Worm (Caenorhabditis elegans): ENCODE measurements around the gene cnnm-3.

cnnm-3 gene

DNA sequence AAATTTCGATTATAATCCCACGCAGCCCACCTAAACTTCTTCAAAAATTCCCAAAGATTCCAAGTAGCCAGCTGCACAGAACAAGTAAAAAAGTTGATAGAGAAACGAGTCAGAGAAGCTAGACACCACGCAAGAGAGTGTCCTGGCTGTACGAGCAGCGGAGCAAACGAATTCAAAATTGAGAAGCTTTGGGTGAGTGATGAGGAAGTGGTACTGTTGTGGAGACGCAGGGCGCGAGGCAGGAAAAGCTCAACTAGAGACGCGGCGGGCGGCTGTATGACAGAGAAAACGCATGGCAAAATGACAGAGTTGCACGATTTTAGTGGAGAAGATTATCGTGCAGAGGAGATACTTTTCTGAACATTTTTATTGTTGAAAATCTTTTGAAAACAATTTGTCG is 3.6 kb upstream of the cnnm-3 start (continued):
- peak; percentile 30 for TF ChIP-seq sem-4 (tag; optimal IDR thresholded peaks at IDR 0.05)
- no peak for TF ChIP-seq nhr-10 (tag; optimal IDR thresholded peaks at IDR 0.05)
- no peak for TF ChIP-seq blmp-1 (tag; optimal IDR thresholded peaks at IDR 0.05; ENCODE audit: insufficient read depth)
- no peak for TF ChIP-seq nhr-23 (tag; optimal IDR thresholded peaks at IDR 0.05)
- TF ChIP-seq sma-3 (GFP tag; optimal IDR thresholded peaks at IDR 0.05), result no peak
- peak; percentile 37 to 46 for TF ChIP-seq mdl-1 (tag; optimal IDR thresholded peaks at IDR 0.05)
- TF ChIP-seq mab-5 (tag; optimal IDR thresholded peaks at IDR 0.05), result peak; percentile 41
- TF ChIP-seq nhr-25 (tag; optimal IDR thresholded peaks at IDR 0.05), result no peak
- no peak for TF ChIP-seq mbf-1 (tag; optimal IDR thresholded peaks at IDR 0.05)
- peak; percentile 28 for TF ChIP-seq zag-1 (tag; optimal IDR thresholded peaks at IDR 0.05)

DNA sequence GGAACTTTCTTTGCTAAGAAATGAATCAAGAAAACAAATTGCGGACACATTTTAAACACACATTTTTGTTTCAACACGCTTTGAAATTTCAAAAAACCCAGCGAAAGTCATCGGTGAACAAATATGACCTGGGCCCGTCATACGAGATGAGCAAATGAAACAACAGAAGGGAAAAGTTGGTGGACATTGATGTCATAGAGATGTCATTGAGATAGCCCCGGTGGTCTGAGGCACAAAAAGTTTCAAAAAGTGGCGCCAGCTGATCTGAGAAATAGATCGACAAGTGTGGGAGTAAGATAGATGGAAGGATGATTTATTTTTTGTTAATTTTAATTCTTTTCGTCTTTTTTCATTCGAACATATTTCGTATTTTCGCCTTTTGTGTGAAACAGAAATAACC is 3.0 kb upstream of the cnnm-3 start:
- no peak for TF ChIP-seq dmd-4 (tag; optimal IDR thresholded peaks at IDR 0.05)
- no peak for TF ChIP-seq fos-1 (tag; optimal IDR thresholded peaks at IDR 0.05)
- no peak for TF ChIP-seq lin-39 (tag; optimal IDR thresholded peaks at IDR 0.05)
- TF ChIP-seq nhr-77 (tag; optimal IDR thresholded peaks at IDR 0.05), result no peak
- no peak for TF ChIP-seq C34F6.9 (tag; optimal IDR thresholded peaks at IDR 0.05)
- TF ChIP-seq mbf-1 (tag; optimal IDR thresholded peaks at IDR 0.05), result no peak
- TF ChIP-seq ceh-16 (tag; optimal IDR thresholded peaks at IDR 0.05), result no peak
- no peak for TF ChIP-seq R02D3.7 (tag; optimal IDR thresholded peaks at IDR 0.05)
- no peak for TF ChIP-seq ama-1 (optimal IDR thresholded peaks at IDR 0.05)
- no peak for TF ChIP-seq unc-55 (GFP tag; optimal IDR thresholded peaks at IDR 0.05)
- no peak for TF ChIP-seq elt-1 (tag; optimal IDR thresholded peaks at IDR 0.05)
- TF ChIP-seq sma-3 (GFP tag; optimal IDR thresholded peaks at IDR 0.05), result no peak
- no peak for TF ChIP-seq crh-2 (tag; optimal IDR thresholded peaks at IDR 0.05)

DNA sequence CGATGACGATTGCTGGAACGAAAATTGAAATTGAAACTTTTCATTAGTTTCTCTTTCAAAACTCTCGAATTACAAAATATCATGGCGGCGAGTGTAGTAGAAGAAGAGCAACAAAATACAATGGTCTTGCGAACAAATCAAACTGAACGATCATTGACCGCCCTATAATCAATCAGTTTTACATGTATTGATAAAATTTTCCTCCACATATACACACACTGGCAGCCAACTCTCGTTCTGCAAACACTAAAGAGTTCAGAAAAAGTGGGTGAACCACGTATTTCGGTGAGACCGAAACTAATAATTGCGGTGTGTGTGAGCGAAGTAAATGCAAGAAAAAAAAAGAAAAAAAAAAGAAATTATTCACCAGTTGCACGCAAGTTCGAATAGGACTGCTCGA is 1.6 kb upstream of the cnnm-3 start:
- TF ChIP-seq fos-1 (tag; optimal IDR thresholded peaks at IDR 0.05), result peak; percentile 52
- no peak for TF ChIP-seq C34F6.9 (tag; optimal IDR thresholded peaks at IDR 0.05)

DNA sequence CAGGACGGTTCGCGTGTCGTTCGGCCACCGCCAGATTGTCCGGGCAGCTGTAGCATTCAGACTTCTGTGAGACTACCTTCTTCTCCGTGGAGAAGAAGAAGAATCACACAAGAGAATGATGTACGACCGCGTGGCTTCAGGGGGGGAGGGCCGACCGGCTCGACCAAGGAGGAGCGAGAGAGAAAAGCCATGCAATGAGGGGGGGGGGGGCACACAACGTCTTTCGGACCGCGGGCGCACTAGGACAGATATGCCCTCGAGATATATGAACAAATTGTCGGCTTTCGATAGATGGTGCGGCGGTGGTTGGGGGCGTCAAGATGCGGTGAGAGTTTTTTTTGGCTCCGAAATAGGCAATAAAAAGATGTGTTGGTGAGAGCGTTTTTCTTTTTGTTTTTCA is 5.0 kb downstream of the cnnm-3 start:
- TF ChIP-seq nhr-12 (tag; optimal IDR thresholded peaks at IDR 0.05) (no peak), nhr-77 (tag; optimal IDR thresholded peaks at IDR 0.05) (no peak), blmp-1 (tag; optimal IDR thresholded peaks at IDR 0.05; ENCODE audit: insufficient read depth) (no peak), sem-4 (tag; optimal IDR thresholded peaks at IDR 0.05) (no peak), unc-55 (GFP tag; optimal IDR thresholded peaks at IDR 0.05) (no peak), sma-9 (GFP tag; optimal IDR thresholded peaks at IDR 0.05) (no peak), sma-9 (tag; optimal IDR thresholded peaks at IDR 0.05) (no peak), aly-2 (tag; optimal IDR thresholded peaks at IDR 0.05) (no peak), mab-5 (tag; optimal IDR thresholded peaks at IDR 0.05) (no peak), snpc-4 (tag; optimal IDR thresholded peaks at IDR 0.05) (no peak)

DNA sequence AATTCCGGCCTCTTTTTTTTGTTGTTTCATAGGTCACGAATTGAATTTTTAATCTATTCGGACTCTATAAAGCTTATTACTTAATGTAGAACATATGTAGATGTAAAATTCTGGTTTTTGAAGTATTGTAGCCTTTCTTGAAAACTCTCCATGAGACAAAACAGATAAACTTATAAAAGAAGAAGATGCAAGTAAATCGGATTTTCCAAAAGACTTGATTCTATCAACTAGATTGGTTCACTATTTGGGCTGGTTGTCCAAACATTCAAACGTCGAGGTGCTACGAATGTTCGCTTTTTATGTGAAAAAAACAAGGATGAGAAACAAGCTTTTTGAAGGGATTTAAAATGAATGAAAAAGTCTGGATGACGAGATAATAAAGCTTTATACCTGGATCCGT is 5.6 kb downstream of the cnnm-3 start:
- no peak for TF ChIP-seq lsy-2 (tag; optimal IDR thresholded peaks at IDR 0.05)
- no peak for TF ChIP-seq crh-2 (tag; optimal IDR thresholded peaks at IDR 0.05)
- no peak for TF ChIP-seq ZK546.5 (tag; optimal IDR thresholded peaks at IDR 0.05)
- no peak for TF ChIP-seq nhr-21 (tag; optimal IDR thresholded peaks at IDR 0.05)
- no peak for TF ChIP-seq sem-4 (tag; optimal IDR thresholded peaks at IDR 0.05)

DNA sequence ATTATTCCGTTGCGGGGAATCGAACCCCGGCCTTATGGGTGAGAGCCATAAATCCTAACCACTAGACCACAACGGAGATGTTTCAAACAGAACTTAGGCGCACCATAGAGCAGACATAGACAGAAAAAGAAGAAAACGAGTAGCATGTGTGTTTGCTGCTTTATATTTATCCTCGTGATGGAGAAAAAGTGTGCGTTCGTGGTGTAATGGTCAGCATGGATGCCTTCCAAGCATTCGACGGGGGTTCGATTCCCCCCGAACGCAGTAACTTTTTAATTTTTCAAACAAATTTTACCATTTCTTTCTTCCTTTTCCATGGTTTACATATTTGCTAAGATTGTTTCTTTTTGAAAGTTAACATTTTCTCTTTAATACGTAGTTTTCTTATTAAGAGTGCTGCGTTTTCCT is 9.7 kb downstream of the cnnm-3 start:
- peak; percentile 38 to 56 for TF ChIP-seq mdl-1 (tag; optimal IDR thresholded peaks at IDR 0.05)
- peak; percentile 92 for TF ChIP-seq zag-1 (tag; optimal IDR thresholded peaks at IDR 0.05)
- TF ChIP-seq lsy-2 (tag; optimal IDR thresholded peaks at IDR 0.05), result peak; percentile 86 to 88
- peak; percentile 15 for TF ChIP-seq ceh-82 (tag; optimal IDR thresholded peaks at IDR 0.05)
- peak; percentile 81 for TF ChIP-seq sem-4 (tag; optimal IDR thresholded peaks at IDR 0.05)
- peak; percentile 92 for TF ChIP-seq crh-2 (tag; optimal IDR thresholded peaks at IDR 0.05)
- TF ChIP-seq skn-1 (tag; optimal IDR thresholded peaks at IDR 0.05), result peak; percentile 9
- peak; percentile 97 for TF ChIP-seq unc-55 (GFP tag; optimal IDR thresholded peaks at IDR 0.05)
- TF ChIP-seq nhr-21 (tag; optimal IDR thresholded peaks at IDR 0.05), result peak; percentile 90
- no peak for TF ChIP-seq elt-1 (tag; optimal IDR thresholded peaks at IDR 0.05)
- TF ChIP-seq nhr-10 (tag; optimal IDR thresholded peaks at IDR 0.05), result peak; percentile 60
- peak; percentile 54 for TF ChIP-seq blmp-1 (tag; optimal IDR thresholded peaks at IDR 0.05; ENCODE audit: insufficient read depth)
- peak; percentile 59 for TF ChIP-seq mbf-1 (tag; optimal IDR thresholded peaks at IDR 0.05)
- peak; percentile 85 for TF ChIP-seq ztf-4 (tag; optimal IDR thresholded peaks at IDR 0.05)
- no peak for TF ChIP-seq ztf-1 (GFP tag; conservative IDR thresholded peaks at IDR 0.05)
- TF ChIP-seq lin-13 (GFP tag; optimal IDR thresholded peaks at IDR 0.05), result peak; percentile 90
- TF ChIP-seq unc-62 (GFP tag; optimal IDR thresholded peaks at IDR 0.05), result no peak
- TF ChIP-seq Y55F3AM.14 (GFP tag; optimal IDR thresholded peaks at IDR 0.05), result peak; percentile 94
- peak; percentile 93 for TF ChIP-seq nhr-129 (tag; optimal IDR thresholded peaks at IDR 0.05)
- TF ChIP-seq nhr-25 (tag; optimal IDR thresholded peaks at IDR 0.05), result peak; percentile 83
- peak; percentile 66 for TF ChIP-seq nhr-237 (tag; optimal IDR thresholded peaks at IDR 0.05)
- TF ChIP-seq R02D3.7 (tag; optimal IDR thresholded peaks at IDR 0.05), result peak; percentile 37
- TF ChIP-seq alr-1 (tag; optimal IDR thresholded peaks at IDR 0.05), result no peak
- peak; percentile 92 for TF ChIP-seq F13H6.1 (tag; optimal IDR thresholded peaks at IDR 0.05)
- peak; percentile 83 for TF ChIP-seq nhr-11 (tag; optimal IDR thresholded peaks at IDR 0.05)
- peak; percentile 91 for TF ChIP-seq mab-5 (tag; optimal IDR thresholded peaks at IDR 0.05)
- no peak for TF ChIP-seq unc-39 (tag; optimal IDR thresholded peaks at IDR 0.05)
- TF ChIP-seq nhr-6 (tag; optimal IDR thresholded peaks at IDR 0.05), result peak; percentile 86
- TF ChIP-seq nhr-77 (tag; optimal IDR thresholded peaks at IDR 0.05), result peak; percentile 60
